Fruit fly (Drosophila melanogaster) whole organism, embryonic: ENCODE measurements around the gene Gr89a.

Experiments used
- B-H1 ChIP-seq: fragments of 200-800 bp; sonication (Bioruptor generic); IDR thresholded peaks from 3 replicates; pipeline ENCODE4 v1.3.6; 2022; ENCODE audit warnings: missing biosample characterization, missing genetic modification characterization
- Bdp1 ChIP-seq: fragments of 200-800 bp; sonication (Bioruptor generic); optimal IDR thresholded peaks from 3 replicates; lab custom pipeline; 2016; ENCODE audit warnings: missing biosample characterization, missing genetic modification characterization
- CG10147 ChIP-seq: fragments of 200-800 bp; sonication (Bioruptor generic); optimal IDR thresholded peaks from 2 replicates; lab custom pipeline; 2019; ENCODE audit warnings: missing biosample characterization, mild to moderate bottlenecking, missing genetic modification characterization, moderate library complexity
- CG10274 ChIP-seq: fragments of 200-800 bp; sonication (Bioruptor generic); optimal IDR thresholded peaks from 3 replicates; lab custom pipeline; 2017; ENCODE audit warnings: missing biosample characterization, mild to moderate bottlenecking, missing genetic modification characterization
- CG10979 ChIP-seq: fragments of 200-800 bp; sonication (Bioruptor generic); optimal IDR thresholded peaks from 2 replicates; lab custom pipeline; 2018; ENCODE audit warnings: missing biosample characterization, mild to moderate bottlenecking, missing genetic modification characterization, moderate library complexity
- CG11085 ChIP-seq: fragments of 200-800 bp; sonication (Bioruptor generic); IDR thresholded peaks from 2 replicates; pipeline ENCODE4 v1.3.6; 2022; ENCODE audit warnings: missing biosample characterization, missing genetic modification characterization
- CG11456 ChIP-seq: fragments of 200-800 bp; sonication (Bioruptor generic); IDR thresholded peaks from 3 replicates; pipeline ENCODE4 v1.3.6; 2022; ENCODE audit warnings: missing biosample characterization, missing genetic modification characterization
- CG11723 ChIP-seq: fragments of 200-800 bp; sonication (Bioruptor generic); optimal IDR thresholded peaks from 2 replicates; lab custom pipeline; 2017; ENCODE audit warnings: missing biosample characterization, mild to moderate bottlenecking, missing genetic modification characterization
- CG12219 ChIP-seq: fragments of 200-800 bp; sonication (Bioruptor generic); optimal IDR thresholded peaks from 3 replicates; lab custom pipeline; 2018; ENCODE audit warnings: missing biosample characterization, mild to moderate bottlenecking, missing genetic modification characterization
- CG12744 ChIP-seq: fragments of 200-800 bp; sonication (Bioruptor generic); optimal IDR thresholded peaks from 2 replicates; lab custom pipeline; 2016; ENCODE audit warnings: missing biosample characterization, missing genetic modification characterization
- CG3065 ChIP-seq: fragments of 200-800 bp; sonication (Bioruptor generic); optimal IDR thresholded peaks from 2 replicates; lab custom pipeline; 2016; ENCODE audit warnings: missing biosample characterization, missing genetic modification characterization
- CG43689 ChIP-seq: fragments of 200-800 bp; sonication (Bioruptor generic); IDR thresholded peaks from 2 replicates; pipeline ENCODE4 v1.3.6; 2022; ENCODE audit warnings: missing biosample characterization, missing genetic modification characterization
- CG4730 ChIP-seq: fragments of 200-800 bp; sonication (Bioruptor generic); IDR thresholded peaks from 2 replicates; pipeline ENCODE4 v1.3.6; 2022; ENCODE audit warnings: missing biosample characterization, missing genetic modification characterization
- CG7839 ChIP-seq: fragments of 200-800 bp; sonication (Bioruptor generic); optimal IDR thresholded peaks from 3 replicates; lab custom pipeline; 2018; ENCODE audit warnings: missing biosample characterization, mild to moderate bottlenecking, missing genetic modification characterization, moderate library complexity
- CG8089 ChIP-seq: fragments of 200-800 bp; sonication (Bioruptor generic); optimal IDR thresholded peaks from 3 replicates; lab custom pipeline; 2016; ENCODE audit warnings: missing biosample characterization, missing genetic modification characterization
- CG8290 ChIP-seq, 3 experiments: fragments of 200-800 bp; sonication (Bioruptor generic); optimal IDR thresholded peaks; 2 replicates each; lab custom pipeline; 2016 to 2019; ENCODE audit warnings: missing biosample characterization in 3 of 3, missing genetic modification characterization in 3 of 3, mild to moderate bottlenecking in 2 of 3, moderate library complexity in 1 of 3
- Ets65A ChIP-seq: fragments of 200-800 bp; sonication (Bioruptor generic); peaks from one replicate; lab custom pipeline; 2016; ENCODE audit warnings: missing biosample characterization, missing genetic modification characterization
- HLH4C ChIP-seq: fragments of 200-800 bp; sonication (Bioruptor generic); IDR thresholded peaks from 3 replicates; pipeline ENCODE4 v1.3.6; 2022; ENCODE audit warnings: missing biosample characterization, missing genetic modification characterization; ENCODE audit not compliant: partially characterized antibody
- HLHmδ ChIP-seq: fragments of 200-800 bp; sonication (Bioruptor generic); optimal IDR thresholded peaks from 2 replicates; lab custom pipeline; 2018; ENCODE audit warnings: missing biosample characterization, mild to moderate bottlenecking, missing genetic modification characterization, moderate library complexity
- Hmx ChIP-seq: fragments of 200-800 bp; sonication (Bioruptor generic); optimal IDR thresholded peaks from 2 replicates; lab custom pipeline; 2016; ENCODE audit warnings: missing biosample characterization, missing genetic modification characterization
- Lhr ChIP-seq: fragments of 200-800 bp; sonication (Bioruptor generic); optimal IDR thresholded peaks from 3 replicates; lab custom pipeline; 2017; ENCODE audit warnings: mild to moderate bottlenecking, missing biosample characterization, missing genetic modification reagents, missing genetic modification characterization
- NFAT ChIP-seq: fragments of 200-800 bp; sonication (Bioruptor generic); IDR thresholded peaks from 2 replicates; pipeline ENCODE4 v1.3.6; 2022; ENCODE audit warnings: missing biosample characterization, missing genetic modification characterization
- Six4 ChIP-seq: fragments of 200-800 bp; sonication (Bioruptor generic); optimal IDR thresholded peaks from 2 replicates; lab custom pipeline; 2016; ENCODE audit warnings: missing biosample characterization, missing genetic modification characterization
- Stat92E ChIP-seq, 3 experiments: fragments of >200 bp in 2 of 3; fragments of 200-800 bp in 1 of 3; sonication (Bioruptor generic) in 1 of 3; optimal IDR thresholded peaks; 2 replicates each; lab custom pipeline; 2017 to 2019; ENCODE audit warnings: missing biosample characterization in 3 of 3, missing genetic modification characterization in 3 of 3, mild to moderate bottlenecking in 1 of 3, moderate library complexity in 1 of 3
- TFAM ChIP-seq: fragments of 200-800 bp; sonication (Bioruptor generic); optimal IDR thresholded peaks from 2 replicates; lab custom pipeline; 2017; ENCODE audit warnings: missing biosample characterization, missing genetic modification characterization, inconsistent platforms
- ase ChIP-seq: fragments of 200-800 bp; sonication (Bioruptor generic); IDR thresholded peaks from 3 replicates; pipeline ENCODE4 v1.3.6; 2022; ENCODE audit warnings: missing biosample characterization, missing genetic modification characterization
- bcd ChIP-seq: fragments of 200-800 bp; sonication (Bioruptor generic); optimal IDR thresholded peaks from 2 replicates; lab custom pipeline; 2017; ENCODE audit warnings: missing biosample characterization, mild to moderate bottlenecking, missing genetic modification characterization
- bsh ChIP-seq, 2 experiments: fragments of 200-800 bp; sonication (Bioruptor generic); optimal IDR thresholded peaks; 2 replicates each; lab custom pipeline; 2017 to 2018; ENCODE audit warnings: mild to moderate bottlenecking in 2 of 2, missing biosample characterization in 2 of 2, missing genetic modification characterization in 2 of 2, moderate library complexity in 1 of 2
- chn ChIP-seq: fragments of 200-800 bp; sonication (Bioruptor generic); optimal IDR thresholded peaks from 2 replicates; lab custom pipeline; 2016; ENCODE audit warnings: missing biosample characterization, missing genetic modification characterization
- cwo ChIP-seq: fragments of 200-800 bp; sonication (Bioruptor generic); optimal IDR thresholded peaks from 3 replicates; lab custom pipeline; 2017; ENCODE audit warnings: missing biosample characterization, missing genetic modification characterization, mild to moderate bottlenecking, moderate library complexity, missing genetic modification reagents
- dan ChIP-seq: fragments of 200-800 bp; sonication (Bioruptor generic); IDR thresholded peaks from 2 replicates; pipeline ENCODE4 v1.3.6; 2022; ENCODE audit warnings: missing biosample characterization, missing genetic modification characterization
- dm ChIP-seq: fragments of 200-800 bp; sonication (Bioruptor generic); optimal IDR thresholded peaks from 3 replicates; lab custom pipeline; 2016; ENCODE audit warnings: missing biosample characterization, missing genetic modification characterization
- eve ChIP-seq, 2 experiments: fragments of >200 bp; optimal IDR thresholded peaks; 2 replicates each; lab custom pipeline; 2017; ENCODE audit warnings: missing biosample characterization in 2 of 2, missing genetic modification characterization in 2 of 2
- eyg ChIP-seq: fragments of 200-800 bp; sonication (Bioruptor generic); optimal IDR thresholded peaks from 3 replicates; lab custom pipeline; 2016; ENCODE audit warnings: missing biosample characterization, missing genetic modification characterization
- fd102C ChIP-seq: fragments of 200-800 bp; sonication (Bioruptor generic); optimal IDR thresholded peaks from 2 replicates; lab custom pipeline; 2018; ENCODE audit warnings: missing biosample characterization, mild to moderate bottlenecking, missing genetic modification characterization, moderate library complexity
- grn ChIP-seq: fragments of 200-800 bp; sonication (Bioruptor generic); optimal IDR thresholded peaks from 3 replicates; lab custom pipeline; 2017; ENCODE audit warnings: missing biosample characterization, missing genetic modification characterization
- hth ChIP-seq: fragments of >200 bp; optimal IDR thresholded peaks from 2 replicates; lab custom pipeline; 2017; ENCODE audit warnings: inconsistent platforms
- jigr1 ChIP-seq: fragments of 200-800 bp; sonication (Bioruptor generic); IDR thresholded peaks from 3 replicates; pipeline ENCODE4 v1.3.6; 2022; ENCODE audit warnings: missing biosample characterization, missing genetic modification characterization
- knrl ChIP-seq: fragments of 200-800 bp; sonication (Bioruptor generic); IDR thresholded peaks from 3 replicates; pipeline ENCODE4 v1.3.6; 2022; ENCODE audit warnings: missing biosample characterization, missing genetic modification characterization; ENCODE audit not compliant: partially characterized antibody
- nerfin-2 ChIP-seq: fragments of 200-800 bp; sonication (Bioruptor generic); IDR thresholded peaks from 2 replicates; pipeline ENCODE4 v1.3.6; 2022; ENCODE audit warnings: missing biosample characterization, missing genetic modification characterization; ENCODE audit not compliant: partially characterized antibody
- org-1 ChIP-seq: fragments of 200-800 bp; sonication (Bioruptor generic); optimal IDR thresholded peaks from 2 replicates; lab custom pipeline; 2017; ENCODE audit warnings: missing biosample characterization, missing genetic modification characterization
- pfk ChIP-seq: fragments of 200-800 bp; sonication (Bioruptor generic); optimal IDR thresholded peaks from 2 replicates; lab custom pipeline; 2018; ENCODE audit warnings: missing biosample characterization, mild to moderate bottlenecking, missing genetic modification characterization, moderate library complexity
- psq ChIP-seq: fragments of 200-800 bp; sonication (Bioruptor generic); optimal IDR thresholded peaks from 2 replicates; lab custom pipeline; 2017; ENCODE audit warnings: missing biosample characterization, missing genetic modification characterization
- tin ChIP-seq: fragments of 200-800 bp; sonication (Bioruptor generic); optimal IDR thresholded peaks from 3 replicates; lab custom pipeline; 2016; ENCODE audit warnings: missing biosample characterization, missing genetic modification characterization
- toy ChIP-seq: fragments of 200-800 bp; sonication (Bioruptor generic); IDR thresholded peaks from 2 replicates; pipeline ENCODE4 v1.3.6; 2022; ENCODE audit warnings: missing biosample characterization, missing genetic modification characterization
- ttk ChIP-seq: fragments of 200-800 bp; sonication (Bioruptor generic); IDR thresholded peaks from 2 replicates; pipeline ENCODE4 v2.1.2; 2022; ENCODE audit warnings: missing biosample characterization, missing genetic modification characterization
- tup ChIP-seq: fragments of 200-800 bp; sonication (Bioruptor generic); optimal IDR thresholded peaks from 2 replicates; lab custom pipeline; 2016; ENCODE audit warnings: missing biosample characterization, mild to moderate bottlenecking, missing genetic modification characterization, moderate library complexity
- tx ChIP-seq: fragments of 200-800 bp; sonication (Bioruptor generic); optimal IDR thresholded peaks from 2 replicates; lab custom pipeline; 2016; ENCODE audit warnings: missing biosample characterization, missing genetic modification characterization
- usp ChIP-seq: fragments of >200 bp; optimal IDR thresholded peaks from 2 replicates; lab custom pipeline; 2017; ENCODE audit warnings: missing biosample characterization, missing genetic modification characterization
- wor ChIP-seq: fragments of 200-800 bp; sonication (Bioruptor generic); IDR thresholded peaks from 2 replicates; pipeline ENCODE4 v1.3.6; 2022; ENCODE audit warnings: missing biosample characterization, missing genetic modification characterization

The Gr89a gene

dm6 chr3R:16524593-16525111, 25.9 kb upstream of the Gr89a start (continued):
- peak; percentile 22 for TF ChIP-seq CG8089 (GFP tag; lab: Kevin White, UChicago)
- peak; percentile 60 for TF ChIP-seq grn (GFP tag; lab: Kevin White, UChicago)
- no peak for TF ChIP-seq HLH4C (GFP tag; lab: Robert Waterston, UW)
- peak; percentile 49; the same call in 1 of the 3 replicates for TF ChIP-seq ase (GFP tag; lab: Robert Waterston, UW)
- peak; percentile 63 for TF ChIP-seq CG8290 (GFP tag; optimal IDR thresholded peaks at IDR 0.05; lab: Kevin White, UChicago)
- TF ChIP-seq CG8290 (tag; optimal IDR thresholded peaks at IDR 0.05; lab: Kevin White, UChicago), result peak in 1 of 2 experiments; percentile 58
- peak; percentile 90 for TF ChIP-seq Ets65A (GFP tag; lab: Kevin White, UChicago)
- peak; percentile 41 for TF ChIP-seq CG12219 (GFP tag; lab: Kevin White, UChicago)
- peak; percentile 16 for TF ChIP-seq CG3065 (GFP tag; lab: Kevin White, UChicago)
- peak; percentile 42 for TF ChIP-seq CG10979 (tag; lab: Kevin White, UChicago)
- TF ChIP-seq hth, result no peak
- TF ChIP-seq wor (GFP tag; lab: Robert Waterston, UW), result no peak
- TF ChIP-seq jigr1, result no peak
- no peak for TF ChIP-seq NFAT (GFP tag; lab: Robert Waterston, UW)
- TF ChIP-seq toy (GFP tag; lab: Robert Waterston, UW), result no peak
- peak; percentile 9 for TF ChIP-seq Bdp1
- TF ChIP-seq Lhr (GFP tag; lab: Kevin White, UChicago), result peak; percentile 69
- no peak for TF ChIP-seq usp (GFP tag; lab: Kevin White, UChicago)
- TF ChIP-seq Hmx (GFP tag; lab: Kevin White, UChicago), result no peak
- peak; percentile 32; the same call in 1 of the 2 replicates for TF ChIP-seq CG4730 (GFP tag; lab: Robert Waterston, UW)
- no peak for TF ChIP-seq eve (GFP tag; optimal IDR thresholded peaks at IDR 0.05; lab: Kevin White, UChicago)
- peak; percentile 52 for TF ChIP-seq chn
- no peak for TF ChIP-seq eyg (GFP tag; lab: Kevin White, UChicago)
- TF ChIP-seq CG11456 (GFP tag; lab: Robert Waterston, UW), result no peak
- TF ChIP-seq nerfin-2 (GFP tag; lab: Robert Waterston, UW), result no peak
- peak; percentile 46 for TF ChIP-seq pfk (GFP tag; lab: Kevin White, UChicago)
- TF ChIP-seq CG11085 (GFP tag; lab: Robert Waterston, UW), result no peak
- TF ChIP-seq bcd (GFP tag; lab: Kevin White, UChicago), result peak; percentile 53
- no peak for TF ChIP-seq cwo (GFP tag; lab: Kevin White, UChicago)
- peak; percentile 32 for TF ChIP-seq Six4 (GFP tag; lab: Kevin White, UChicago)
- TF ChIP-seq org-1, result peak; percentile 50
- no peak for TF ChIP-seq knrl
- peak in 1 of 3 experiments; percentile 27 for TF ChIP-seq Stat92E (GFP tag; optimal IDR thresholded peaks at IDR 0.05; lab: Kevin White, UChicago)
- peak; percentile 57 for TF ChIP-seq CG10274 (GFP tag; lab: Kevin White, UChicago)
- no peak for TF ChIP-seq CG10147 (GFP tag; lab: Kevin White, UChicago)
- TF ChIP-seq tx (GFP tag; lab: Kevin White, UChicago), result no peak
- TF ChIP-seq HLHmδ (GFP tag; lab: Kevin White, UChicago), result peak; percentile 88
- no peak for TF ChIP-seq psq
- TF ChIP-seq ttk (GFP tag; lab: Robert Waterston, UW), result peak; percentile 26; the same call in 1 of the 2 replicates
- no peak for TF ChIP-seq fd102C (GFP tag; lab: Kevin White, UChicago)
- peak; percentile 25 for TF ChIP-seq dm
- no peak for TF ChIP-seq CG43689 (GFP tag; lab: Robert Waterston, UW)
- peak; percentile 22; the same call in 1 of the 3 replicates for TF ChIP-seq B-H1 (GFP tag; lab: Robert Waterston, UW)
- no peak for TF ChIP-seq dan (GFP tag; lab: Robert Waterston, UW)
- TF ChIP-seq bsh (GFP tag; optimal IDR thresholded peaks at IDR 0.05; lab: Kevin White, UChicago), result peak; percentile 46 to 81
- TF ChIP-seq CG12744, result no peak
- no peak for TF ChIP-seq TFAM
- TF ChIP-seq CG11723, result peak; percentile 58
- TF ChIP-seq CG7839 (tag; lab: Kevin White, UChicago), result peak; percentile 5
- TF ChIP-seq tin (GFP tag; lab: Kevin White, UChicago), result peak; percentile 32
- TF ChIP-seq tup, result peak; percentile 20
